Worm (Caenorhabditis elegans): ENCODE measurements around the gene M01A8.1.

The M01A8.1 gene

ce11 chrIII:9269012-9269471, 12.0 kb downstream of the M01A8.1 start, which contains the start of gene clip-1 (continued):
- TF ChIP-seq zag-1 (tag; optimal IDR thresholded peaks at IDR 0.05), result no peak
- peak; percentile 40 for TF ChIP-seq unc-130 (tag; optimal IDR thresholded peaks at IDR 0.05)
- TF ChIP-seq lsy-2 (tag; optimal IDR thresholded peaks at IDR 0.05), result peak in 1 of 2 experiments; percentile 44
- TF ChIP-seq lin-35 (GFP tag; optimal IDR thresholded peaks at IDR 0.05), result peak in 1 of 2 experiments; percentile 71
- TF ChIP-seq tbx-2 (tag; optimal IDR thresholded peaks at IDR 0.05), result peak; percentile 21
- TF ChIP-seq dpl-1 (GFP tag; optimal IDR thresholded peaks at IDR 0.05), result peak in 1 of 3 experiments; percentile 29
- no peak for TF ChIP-seq fkh-10 (GFP tag; optimal IDR thresholded peaks at IDR 0.05)
- peak; percentile 16 for TF ChIP-seq lir-3 (tag; optimal IDR thresholded peaks at IDR 0.05; ENCODE audit: poor library complexity)
- TF ChIP-seq ceh-8 (GFP tag; optimal IDR thresholded peaks at IDR 0.05), result no peak
- peak; percentile 14 for TF ChIP-seq nhr-237 (tag; optimal IDR thresholded peaks at IDR 0.05)
- peak; percentile 76 for TF ChIP-seq blmp-1 (tag; optimal IDR thresholded peaks at IDR 0.05)
- TF ChIP-seq mep-1 (tag; optimal IDR thresholded peaks at IDR 0.05), result peak; percentile 20

ce11 chrIII:9270183-9270582, 13.1 kb downstream of the M01A8.1 start:
- TF ChIP-seq lin-14 (GFP tag; optimal IDR thresholded peaks at IDR 0.05) (peak; percentile 24), pax-3 (tag; optimal IDR thresholded peaks at IDR 0.05) (no peak), efl-1 (optimal IDR thresholded peaks at IDR 0.05) (no peak), efl-1 (GFP tag; optimal IDR thresholded peaks at IDR 0.05 in 1 of 2) (peak in 1 of 2 experiments; percentile 42), blmp-1 (tag; optimal IDR thresholded peaks at IDR 0.05) (peak; percentile 15), elt-2 (tag; optimal IDR thresholded peaks at IDR 0.05) (peak; percentile 47)

- no peak for TF ChIP-seq unc-130 (tag; optimal IDR thresholded peaks at IDR 0.05)
- TF ChIP-seq lin-14 (GFP tag; optimal IDR thresholded peaks at IDR 0.05), result peak; percentile 68
- TF ChIP-seq ceh-82 (tag; optimal IDR thresholded peaks at IDR 0.05), result peak in 1 of 3 experiments; percentile 23
- no peak for TF ChIP-seq ces-1 (GFP tag; optimal IDR thresholded peaks at IDR 0.05)
- peak; percentile 24 for TF ChIP-seq nhr-85 (tag)
- no peak for TF ChIP-seq sptf-1 (tag; optimal IDR thresholded peaks at IDR 0.05)
- no peak for TF ChIP-seq nhr-11 (tag; optimal IDR thresholded peaks at IDR 0.05)
- TF ChIP-seq grh-1 (GFP tag; IDR thresholded peaks at IDR 0.05), result no peak
These were observed 14.4 kb downstream of the M01A8.1 start for ce11 chrIII:9271389-9271918.

ce11 chrIII:9272107-9272506, 15.0 kb downstream of the M01A8.1 start:
- TF ChIP-seq elt-3 (tag; optimal IDR thresholded peaks at IDR 0.05) (no peak), lin-14 (GFP tag; optimal IDR thresholded peaks at IDR 0.05) (peak; percentile 61), elt-2 (tag; optimal IDR thresholded peaks at IDR 0.05) (no peak), zag-1 (tag; optimal IDR thresholded peaks at IDR 0.05) (no peak), sup-37 (GFP tag; optimal IDR thresholded peaks at IDR 0.05) (no peak), pax-3 (tag; optimal IDR thresholded peaks at IDR 0.05) (no peak), ceh-82 (tag; optimal IDR thresholded peaks at IDR 0.05) (peak in 2 of 3 experiments; percentile 10 to 28)

- TF ChIP-seq nhr-12 (tag; optimal IDR thresholded peaks at IDR 0.05) (no peak), blmp-1 (tag; optimal IDR thresholded peaks at IDR 0.05) (peak; percentile 68), grh-1 (GFP tag; IDR thresholded peaks at IDR 0.05) (no peak)
These were observed 20.7 kb downstream of the M01A8.1 start for ce11 chrIII:9277803-9278202.

ce11 chrIII:9281480-9281879, 24.4 kb downstream of the M01A8.1 start, which contains the start of gene fozi-1:
fozi-1 (plus strand) TSS chrIII:9281780.
- TF ChIP-seq nhr-20 (tag; optimal IDR thresholded peaks at IDR 0.05) (no peak), irx-1 (tag; optimal IDR thresholded peaks at IDR 0.05) (no peak), jun-1 (tag; optimal IDR thresholded peaks at IDR 0.05) (no peak), skn-1 (tag; optimal IDR thresholded peaks at IDR 0.05) (no peak), fkh-4 (tag; optimal IDR thresholded peaks at IDR 0.05; ENCODE audit: borderline replicate concordance) (no peak), unc-86 (tag; optimal IDR thresholded peaks at IDR 0.05) (no peak), ztf-11 (tag; optimal IDR thresholded peaks at IDR 0.05) (no peak), Y116A8C.19 (tag; optimal IDR thresholded peaks at IDR 0.05; ENCODE audit: borderline replicate concordance) (no peak), ets-5 (GFP tag; IDR thresholded peaks at IDR 0.05) (no peak), egl-27 (tag; optimal IDR thresholded peaks at IDR 0.05) (no peak)

Data from whole organism, L1 larva.